Worm (Caenorhabditis elegans): ENCODE data around the gene gid-8.

DNA sequence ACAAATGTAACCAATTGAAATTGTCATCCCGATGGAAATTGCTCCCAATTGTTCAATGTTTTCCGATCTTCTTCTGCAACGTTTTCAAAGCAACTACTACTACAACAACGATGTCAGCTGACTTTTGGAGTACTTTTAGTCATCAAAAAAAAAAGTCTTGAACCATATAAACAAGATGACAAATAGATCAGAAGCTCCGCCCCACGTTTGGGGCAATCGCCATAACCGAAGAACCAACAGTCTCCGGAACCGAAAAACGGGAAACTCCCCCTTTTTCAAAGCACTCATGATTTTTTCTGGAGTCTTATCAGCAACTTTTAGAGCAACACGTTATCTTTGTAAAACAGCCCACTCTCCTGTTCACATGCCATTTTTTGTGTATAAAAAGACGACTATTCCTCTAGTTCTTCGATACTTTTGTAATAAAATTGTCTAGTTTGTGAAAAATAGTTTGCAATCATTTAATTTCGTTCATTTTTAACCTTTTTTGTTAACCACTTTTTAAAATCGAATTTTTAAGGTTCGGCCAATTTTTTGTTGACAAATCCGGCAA lies 8.1 kb upstream of the gid-8 start:
- no peak for TF ChIP-seq him-1 (tag; optimal IDR thresholded peaks at IDR 0.05)
- TF ChIP-seq dao-5 (tag; optimal IDR thresholded peaks at IDR 0.05): no peak

Measured in whole organism, L4/young adult.